Worm (Caenorhabditis elegans) whole organism, L2 larva: Measurements from ENCODE around the gene spop-1.
A peak's percentile ranks its signal among the peaks of the same experiment; 100 is the strongest.

Experiments
- C34F6.9 ChIP-seq: fragments of 150-350 bp; optimal IDR thresholded peaks from 2 replicates; lab custom pipeline; 2014; ENCODE audit warnings: missing biosample characterization, missing genetic modification characterization
- F13H6.1 ChIP-seq: sonication (generic microtip); optimal IDR thresholded peaks from 2 replicates; lab custom pipeline; 2016; ENCODE audit warnings: missing genetic modification characterization, missing compliant biosample characterization
- R02D3.7 ChIP-seq: fragments of 150-350 bp; optimal IDR thresholded peaks from 2 replicates; lab custom pipeline; 2014; ENCODE audit warnings: missing biosample characterization, missing genetic modification characterization
- Y55F3AM.14 ChIP-seq: fragments of 200-800 bp; sonication (Bioruptor generic); optimal IDR thresholded peaks from 2 replicates; lab custom pipeline; 2018; ENCODE audit warnings: mild to moderate bottlenecking, missing genetic modification characterization, missing compliant biosample characterization
- alr-1 ChIP-seq: fragments of 150-350 bp; optimal IDR thresholded peaks from 2 replicates; lab custom pipeline; 2014; ENCODE audit warnings: missing biosample characterization, missing genetic modification characterization
- aly-2 ChIP-seq: fragments of 150-350 bp; optimal IDR thresholded peaks from 2 replicates; lab custom pipeline; 2014; ENCODE audit warnings: missing biosample characterization, missing genetic modification characterization
- ama-1 ChIP-seq: fragments of 150-350 bp; optimal IDR thresholded peaks from 2 replicates; lab custom pipeline; 2018; ENCODE audit warnings: inconsistent platforms
- blmp-1 ChIP-seq: sonication (generic microtip); optimal IDR thresholded peaks from 2 replicates; lab custom pipeline; 2017; ENCODE audit warnings: missing genetic modification characterization, mild to moderate bottlenecking, missing compliant biosample characterization, antibody characterized with exemption, moderate library complexity; ENCODE audit not compliant: insufficient read depth
- crh-2 ChIP-seq: sonication (generic microtip); optimal IDR thresholded peaks from 2 replicates; lab custom pipeline; 2017; ENCODE audit warnings: missing biosample characterization, missing genetic modification characterization
- dmd-4 ChIP-seq: sonication (generic microtip); optimal IDR thresholded peaks from 2 replicates; lab custom pipeline; 2017; ENCODE audit warnings: missing biosample characterization, missing genetic modification characterization
- elt-3 ChIP-seq: sonication (generic microtip); optimal IDR thresholded peaks from 2 replicates; lab custom pipeline; 2017; ENCODE audit warnings: missing biosample characterization, missing genetic modification characterization
- fos-1 ChIP-seq: fragments of 150-350 bp; optimal IDR thresholded peaks from 2 replicates; lab custom pipeline; 2014; ENCODE audit warnings: missing biosample characterization, missing genetic modification characterization
- lsy-2 ChIP-seq, 2 experiments: fragments of 150-350 bp in 1 of 2; sonication (generic microtip) in 1 of 2; optimal IDR thresholded peaks; 2 replicates each; lab custom pipeline; 2014 to 2017; ENCODE audit warnings: missing biosample characterization in 2 of 2, missing genetic modification characterization in 2 of 2
- mab-5 ChIP-seq: fragments of 150-350 bp; optimal IDR thresholded peaks from 2 replicates; lab custom pipeline; 2014; ENCODE audit warnings: missing biosample characterization, missing genetic modification characterization
- mbf-1 ChIP-seq: sonication (generic microtip); optimal IDR thresholded peaks from 2 replicates; lab custom pipeline; 2017; ENCODE audit warnings: missing biosample characterization, missing genetic modification characterization
- nhr-10 ChIP-seq: sonication (generic microtip); optimal IDR thresholded peaks from 2 replicates; lab custom pipeline; 2017; ENCODE audit warnings: missing biosample characterization, missing genetic modification characterization
- nhr-12 ChIP-seq: fragments of 150-350 bp; optimal IDR thresholded peaks from 2 replicates; lab custom pipeline; 2014; ENCODE audit warnings: missing biosample characterization, missing genetic modification characterization
- nhr-23 ChIP-seq: fragments of 150-350 bp; optimal IDR thresholded peaks from 2 replicates; lab custom pipeline; 2014; ENCODE audit warnings: missing biosample characterization, missing genetic modification reagents, missing genetic modification characterization
- nhr-237 ChIP-seq: fragments of 150-350 bp; optimal IDR thresholded peaks from 2 replicates; lab custom pipeline; 2014; ENCODE audit warnings: missing biosample characterization, missing genetic modification characterization
- nhr-25 ChIP-seq: fragments of 150-350 bp; sonication (generic microtip); optimal IDR thresholded peaks from 3 replicates; lab custom pipeline; 2014; ENCODE audit warnings: missing biosample characterization, missing genetic modification characterization
- peb-1 ChIP-seq: fragments of 150-350 bp; optimal IDR thresholded peaks from 2 replicates; lab custom pipeline; 2014; ENCODE audit warnings: missing biosample characterization, missing genetic modification characterization
- skn-1 ChIP-seq: sonication (generic microtip); optimal IDR thresholded peaks from 2 replicates; lab custom pipeline; 2017; ENCODE audit warnings: missing biosample characterization, missing genetic modification characterization
- sma-3 ChIP-seq: sonication (generic microtip); optimal IDR thresholded peaks from 2 replicates; lab custom pipeline; 2016; ENCODE audit warnings: missing genetic modification reagents, missing genetic modification characterization, missing compliant biosample characterization
- sma-9 ChIP-seq, 2 experiments: fragments of 150-350 bp in 1 of 2; sonication (generic microtip) in 1 of 2; optimal IDR thresholded peaks; 2 replicates each; lab custom pipeline; 2014 to 2016; ENCODE audit warnings: missing genetic modification characterization in 2 of 2, mild to moderate bottlenecking in 1 of 2, missing biosample characterization in 1 of 2, missing compliant biosample characterization in 1 of 2, missing genetic modification reagents in 1 of 2, moderate library complexity in 1 of 2
- unc-39 ChIP-seq: fragments of 150-350 bp; optimal IDR thresholded peaks from 2 replicates; lab custom pipeline; 2014; ENCODE audit warnings: missing biosample characterization, missing genetic modification characterization
- unc-55 ChIP-seq: fragments of 150-350 bp; sonication (generic microtip); optimal IDR thresholded peaks from 3 replicates; lab custom pipeline; 2014; ENCODE audit warnings: missing biosample characterization, missing genetic modification reagents, missing genetic modification characterization
- unc-62 ChIP-seq: fragments of 150-350 bp; optimal IDR thresholded peaks from 2 replicates; lab custom pipeline; 2014; ENCODE audit warnings: missing biosample characterization, missing genetic modification reagents, missing genetic modification characterization
- ztf-1 ChIP-seq: fragments of 200-800 bp; sonication (Bioruptor generic); conservative IDR thresholded peaks from 2 replicates; pipeline ENCODE4 v1.3.6; 2022; ENCODE audit warnings: missing genetic modification characterization, missing compliant biosample characterization

Gene spop-1

DNA sequence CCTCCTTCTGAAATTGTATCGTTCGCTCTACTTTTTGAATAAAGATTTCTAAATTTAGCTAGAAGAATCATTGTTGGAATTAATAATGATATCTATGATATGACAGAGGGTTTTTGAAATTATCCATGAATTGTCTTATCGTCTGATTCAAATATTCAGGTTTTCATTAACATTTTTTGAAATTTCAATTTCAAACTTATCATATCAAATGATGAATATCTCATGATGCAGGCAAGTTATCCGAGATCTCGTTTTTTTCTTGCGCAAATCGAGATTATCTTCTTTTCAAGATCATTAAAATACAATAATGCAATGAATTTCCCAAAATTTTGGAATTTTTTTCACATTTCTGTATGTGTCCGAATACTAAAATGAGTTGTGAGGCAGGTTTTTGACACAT, at the start of gene spop-1:
spop-1 (minus strand) TSS at position 101 of the 400 bp plus-strand sequence.
- no peak for TF ChIP-seq fos-1 (tag; lab: Kevin White, UChicago)
- no peak for TF ChIP-seq ama-1 (lab: Kevin White, UChicago)
- TF ChIP-seq nhr-25 (tag; lab: Kevin White, UChicago) = no peak
- no peak for TF ChIP-seq unc-39 (tag; lab: Kevin White, UChicago)
- TF ChIP-seq sma-3 (GFP tag; lab: Kevin White, UChicago) = no peak
- TF ChIP-seq blmp-1 (tag; lab: Kevin White, UChicago) = no peak
- no peak for TF ChIP-seq R02D3.7 (tag; lab: Kevin White, UChicago)
- no peak for TF ChIP-seq mab-5 (tag; lab: Kevin White, UChicago)
- TF ChIP-seq aly-2 = no peak
- TF ChIP-seq elt-3 (tag; lab: Kevin White, UChicago) = no peak

DNA sequence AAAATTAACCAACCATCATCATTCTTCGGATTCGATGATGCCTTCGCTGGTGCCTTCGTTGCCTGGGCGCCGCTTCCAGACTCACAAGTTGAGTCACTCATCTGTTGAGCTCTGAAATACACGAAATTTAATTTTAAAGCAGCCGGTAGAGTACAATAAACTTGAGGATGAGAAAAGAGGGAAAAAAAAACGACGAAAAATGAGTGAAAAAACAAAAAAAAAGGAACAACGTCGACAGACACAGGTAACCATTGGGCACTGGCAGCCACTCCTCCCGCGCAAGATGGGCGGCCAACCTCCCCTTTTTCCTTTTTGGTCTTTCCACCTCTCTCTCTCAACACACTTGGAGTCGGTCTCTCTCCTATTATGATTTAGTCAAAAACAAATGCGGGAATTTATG, 48.8 kb upstream of the spop-1 start, which contains the start of gene K08E5.1:
K08E5.1 (minus strand) TSS at position 101 of the 400 bp plus-strand sequence.
- TF ChIP-seq C34F6.9 (tag; lab: Kevin White, UChicago) (no peak), unc-55 (GFP tag; lab: Kevin White, UChicago) (no peak), mbf-1 (tag; lab: Kevin White, UChicago) (no peak), nhr-12 (tag; lab: Kevin White, UChicago) (no peak), sma-9 (GFP tag; optimal IDR thresholded peaks at IDR 0.05; lab: Kevin White, UChicago) (no peak), sma-9 (tag; optimal IDR thresholded peaks at IDR 0.05; lab: Kevin White, UChicago) (no peak), unc-62 (GFP tag; lab: Kevin White, UChicago) (no peak), crh-2 (tag; lab: Kevin White, UChicago) (no peak), nhr-237 (tag; lab: Kevin White, UChicago) (no peak)

DNA sequence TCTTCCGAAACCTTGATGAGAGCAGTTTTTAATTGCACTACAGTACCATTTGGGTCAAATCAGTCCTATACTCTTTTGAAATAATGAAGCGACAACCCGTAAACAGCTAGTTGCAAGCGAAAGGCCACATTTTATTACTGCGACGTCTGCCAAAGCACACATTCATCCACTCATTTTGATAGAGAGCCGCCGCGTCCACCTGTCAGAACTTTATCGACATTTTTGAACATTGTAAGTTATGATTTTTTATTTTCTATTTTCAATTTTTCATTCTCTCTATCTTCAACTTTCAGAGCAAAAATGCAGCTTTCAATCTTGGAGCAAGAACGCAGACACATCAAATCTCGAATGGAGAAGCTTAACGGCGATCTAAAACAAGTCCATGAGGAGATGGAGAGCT, 42.9 kb upstream of the spop-1 start, which contains the start of gene K08E5.6:
K08E5.6 (plus strand) TSS at position 301 of the 400 bp plus-strand sequence.
- TF ChIP-seq lsy-2 (tag; optimal IDR thresholded peaks at IDR 0.05; lab: Kevin White, UChicago) (no peak), nhr-23 (tag; lab: Kevin White, UChicago) (no peak), mab-5 (tag; lab: Kevin White, UChicago) (no peak), alr-1 (tag; lab: Kevin White, UChicago) (no peak), dmd-4 (tag; lab: Kevin White, UChicago) (no peak), nhr-12 (tag; lab: Kevin White, UChicago) (no peak), peb-1 (no peak)

DNA sequence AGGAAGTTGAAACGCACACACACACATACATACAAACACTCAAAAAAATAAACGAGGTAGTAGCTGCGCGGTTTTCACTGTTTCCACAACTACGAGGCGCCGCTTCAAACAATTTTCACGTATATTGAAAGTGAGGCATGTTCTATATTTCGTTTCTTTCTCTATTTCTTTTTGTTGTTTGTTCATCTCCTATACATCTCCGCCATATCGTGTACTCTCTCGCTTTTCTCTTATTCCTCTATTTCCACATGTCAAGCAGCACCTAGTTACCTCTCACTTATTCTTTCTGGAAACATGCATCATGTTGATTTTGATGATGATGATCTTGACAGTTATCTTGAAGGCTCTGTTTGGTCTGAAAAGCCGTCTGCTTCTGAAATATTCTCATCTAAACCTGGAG, 38.9 kb upstream of the spop-1 start, which contains the start of gene ZK1128.7:
ZK1128.7 (plus strand) TSS at position 229 of the 400 bp plus-strand sequence.
- peak; percentile 15 for TF ChIP-seq C34F6.9 (tag; lab: Kevin White, UChicago)
- peak; percentile 20 for TF ChIP-seq sma-9 (GFP tag; optimal IDR thresholded peaks at IDR 0.05; lab: Kevin White, UChicago)
- TF ChIP-seq sma-9 (tag; optimal IDR thresholded peaks at IDR 0.05; lab: Kevin White, UChicago) = no peak
- TF ChIP-seq F13H6.1 = peak; percentile 43
- TF ChIP-seq nhr-10 = no peak
- peak; percentile 36 for TF ChIP-seq unc-55 (GFP tag; lab: Kevin White, UChicago)
- no peak for TF ChIP-seq skn-1 (tag; lab: Kevin White, UChicago)
- TF ChIP-seq blmp-1 (tag; lab: Kevin White, UChicago) = peak; percentile 22
- no peak for TF ChIP-seq nhr-237 (tag; lab: Kevin White, UChicago)
- peak in 1 of 2 experiments; percentile 30 for TF ChIP-seq lsy-2 (tag; optimal IDR thresholded peaks at IDR 0.05; lab: Kevin White, UChicago)

DNA sequence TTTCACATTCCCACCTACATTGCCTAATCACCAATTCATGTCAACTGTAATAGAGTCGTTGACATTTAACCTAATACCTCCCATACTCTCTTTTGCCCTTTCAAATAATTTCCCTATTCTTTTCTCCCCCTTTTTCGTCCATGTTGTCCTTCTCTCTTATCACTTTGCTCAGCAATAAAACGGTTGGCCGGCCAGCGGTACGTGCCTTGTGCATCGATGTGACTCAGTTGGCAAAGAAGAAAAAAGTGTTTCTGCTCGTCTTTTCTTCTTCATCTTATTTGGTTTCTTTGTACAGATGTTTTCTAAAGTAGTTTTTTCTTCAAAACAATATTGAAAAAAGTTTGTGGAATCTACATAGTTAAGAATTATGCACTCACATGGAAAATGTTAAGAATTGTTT, 36.6 kb upstream of the spop-1 start:
- TF ChIP-seq fos-1 (tag; lab: Kevin White, UChicago) (peak; percentile 88), Y55F3AM.14 (GFP tag; lab: Kevin White, UChicago) (no peak), crh-2 (tag; lab: Kevin White, UChicago) (peak; percentile 38), ztf-1 (no peak)
